Fruit fly (Drosophila melanogaster) whole organism, embryonic: ENCODE results near the gene CG16710.

Source experiments
- Aef1 ChIP-seq: fragments of 200-800 bp; sonication (Bioruptor generic); IDR thresholded peaks from 3 replicates; pipeline ENCODE4 v1.3.6; 2022; ENCODE audit warnings: missing biosample characterization, missing genetic modification characterization
- Awh ChIP-seq: fragments of 200-800 bp; sonication (Bioruptor generic); IDR thresholded peaks from 2 replicates; pipeline ENCODE4, ENCODE4 v1.3.6; 2022; ENCODE audit warnings: missing biosample characterization, missing genetic modification characterization
- B-H2 ChIP-seq: fragments of 200-800 bp; sonication (Bioruptor generic); optimal IDR thresholded peaks from 2 replicates; lab custom pipeline; 2018; ENCODE audit warnings: missing biosample characterization, mild to moderate bottlenecking, missing genetic modification characterization
- CG11560 ChIP-seq: fragments of 200-800 bp; sonication (Bioruptor generic); IDR thresholded peaks from 3 replicates; pipeline ENCODE4 v1.3.6; 2022; ENCODE audit warnings: missing biosample characterization, missing genetic modification characterization
- CG11723 ChIP-seq: fragments of 200-800 bp; sonication (Bioruptor generic); optimal IDR thresholded peaks from 2 replicates; lab custom pipeline; 2017; ENCODE audit warnings: missing biosample characterization, mild to moderate bottlenecking, missing genetic modification characterization
- CG15696 ChIP-seq: fragments of 200-800 bp; sonication (Bioruptor generic); optimal IDR thresholded peaks from 2 replicates; lab custom pipeline; 2019; ENCODE audit warnings: missing biosample characterization, mild to moderate bottlenecking, missing genetic modification characterization, moderate library complexity
- CG17802 ChIP-seq: fragments of 200-800 bp; sonication (Bioruptor generic); optimal IDR thresholded peaks from 2 replicates; lab custom pipeline; 2018; ENCODE audit warnings: missing biosample characterization, mild to moderate bottlenecking, missing genetic modification characterization, moderate library complexity
- CG1792 ChIP-seq: fragments of 200-800 bp; sonication (Bioruptor generic); optimal IDR thresholded peaks from 2 replicates; lab custom pipeline; 2016; ENCODE audit warnings: missing biosample characterization, missing genetic modification characterization
- CG2202 ChIP-seq: fragments of 200-800 bp; sonication (Bioruptor generic); optimal IDR thresholded peaks from 2 replicates; lab custom pipeline; 2018; ENCODE audit warnings: missing biosample characterization, mild to moderate bottlenecking, missing genetic modification characterization
- CG2678 ChIP-seq: fragments of 200-800 bp; sonication (Bioruptor generic); optimal IDR thresholded peaks from 3 replicates; lab custom pipeline; 2019; ENCODE audit warnings: missing biosample characterization, mild to moderate bottlenecking, missing genetic modification characterization, moderate library complexity
- CG33557 ChIP-seq: fragments of 200-800 bp; sonication (Bioruptor generic); optimal IDR thresholded peaks from 2 replicates; lab custom pipeline; 2019; ENCODE audit warnings: missing biosample characterization, mild to moderate bottlenecking, missing genetic modification characterization, moderate library complexity
- CG34224 ChIP-seq: fragments of 200-800 bp; sonication (Bioruptor generic); IDR thresholded peaks from 3 replicates; pipeline ENCODE4 v1.3.6; 2022; ENCODE audit warnings: missing biosample characterization, missing genetic modification characterization; ENCODE audit not compliant: partially characterized antibody
- CG8388 ChIP-seq: fragments of 200-800 bp; sonication (Bioruptor generic); optimal IDR thresholded peaks from 2 replicates; lab custom pipeline; 2019; ENCODE audit warnings: missing biosample characterization, mild to moderate bottlenecking, missing genetic modification characterization, moderate library complexity
- CG9727 ChIP-seq: fragments of 200-800 bp; sonication (Bioruptor generic); optimal IDR thresholded peaks from 3 replicates; lab custom pipeline; 2017; ENCODE audit warnings: missing biosample characterization, mild to moderate bottlenecking, missing genetic modification characterization
- Camta ChIP-seq: fragments of 200-800 bp; sonication (Bioruptor generic); optimal IDR thresholded peaks from 2 replicates; lab custom pipeline; 2016; ENCODE audit warnings: missing biosample characterization, missing genetic modification characterization
- CkIIα-i1 ChIP-seq: fragments of 200-800 bp; sonication (Bioruptor generic); IDR thresholded peaks from 2 replicates; pipeline ENCODE4 v1.3.6; 2022; ENCODE audit warnings: missing biosample characterization, missing genetic modification characterization
- Deaf1 ChIP-seq: fragments of 200-800 bp; optimal IDR thresholded peaks from 3 replicates; lab custom pipeline; 2019; ENCODE audit warnings: missing biosample characterization, mild to moderate bottlenecking, missing genetic modification characterization, moderate library complexity
- Dip2 ChIP-seq: fragments of 200-800 bp; sonication (Bioruptor generic); IDR thresholded peaks from 2 replicates; pipeline ENCODE4 v1.3.6; 2022; ENCODE audit warnings: missing biosample characterization, missing genetic modification characterization
- Gsc ChIP-seq: fragments of 200-800 bp; sonication (Bioruptor generic); IDR thresholded peaks from 2 replicates; pipeline ENCODE4 v1.3.6; 2022; ENCODE audit warnings: missing biosample characterization, missing genetic modification characterization
- H2.0 ChIP-seq: fragments of 200-800 bp; sonication (Bioruptor generic); IDR thresholded peaks from 2 replicates; pipeline ENCODE4 v1.3.6; 2022; ENCODE audit warnings: missing biosample characterization, missing genetic modification characterization
- Hey ChIP-seq: fragments of 200-800 bp; sonication (Bioruptor generic); optimal IDR thresholded peaks from 3 replicates; lab custom pipeline; 2018; ENCODE audit warnings: missing biosample characterization, mild to moderate bottlenecking, missing genetic modification characterization
- HmgZ ChIP-seq: fragments of 200-800 bp; sonication (Bioruptor generic); optimal IDR thresholded peaks from 2 replicates; lab custom pipeline; 2018; ENCODE audit warnings: missing biosample characterization, mild to moderate bottlenecking, missing genetic modification characterization
- Hr39 ChIP-seq: fragments of >200 bp; optimal IDR thresholded peaks from 2 replicates; lab custom pipeline; 2017
- Lpt ChIP-seq: fragments of >200 bp; optimal IDR thresholded peaks from 2 replicates; lab custom pipeline; 2018; ENCODE audit warnings: missing biosample characterization, missing genetic modification characterization
- Mes4 ChIP-seq: fragments of 200-800 bp; sonication (Bioruptor generic); optimal IDR thresholded peaks from 2 replicates; lab custom pipeline; 2016; ENCODE audit warnings: missing biosample characterization, missing genetic modification characterization
- NK7.1 ChIP-seq: fragments of 200-800 bp; sonication (Bioruptor generic); optimal IDR thresholded peaks from 3 replicates; lab custom pipeline; 2016; ENCODE audit warnings: missing biosample characterization, missing genetic modification characterization
- Neu2 ChIP-seq: fragments of 200-800 bp; sonication (Bioruptor generic); optimal IDR thresholded peaks from 3 replicates; lab custom pipeline; 2016; ENCODE audit warnings: missing biosample characterization, missing genetic modification characterization, borderline replicate concordance
- Nf-YB ChIP-seq: fragments of 200-800 bp; sonication (Bioruptor generic); optimal IDR thresholded peaks from 3 replicates; lab custom pipeline; 2019; ENCODE audit warnings: missing biosample characterization, mild to moderate bottlenecking, missing genetic modification characterization, moderate library complexity
- Six4 ChIP-seq: fragments of 200-800 bp; sonication (Bioruptor generic); optimal IDR thresholded peaks from 2 replicates; lab custom pipeline; 2016; ENCODE audit warnings: missing biosample characterization, missing genetic modification characterization
- Taf1 ChIP-seq: fragments of 200-800 bp; sonication (Bioruptor generic); IDR thresholded peaks from 2 replicates; pipeline ENCODE4 v1.3.6; 2022; ENCODE audit warnings: missing biosample characterization, missing genetic modification characterization
- Vsx1 ChIP-seq: fragments of 200-800 bp; sonication (Bioruptor generic); optimal IDR thresholded peaks from 2 replicates; lab custom pipeline; 2017; ENCODE audit warnings: missing biosample characterization, mild to moderate bottlenecking, missing genetic modification characterization, missing genetic modification reagents
- aop ChIP-seq: fragments of 200-800 bp; sonication (Bioruptor generic); IDR thresholded peaks from 2 replicates; pipeline ENCODE4 v1.3.6; 2022; ENCODE audit warnings: missing biosample characterization, missing genetic modification characterization
- btn ChIP-seq: fragments of 200-800 bp; sonication (Bioruptor generic); optimal IDR thresholded peaks from 2 replicates; lab custom pipeline; 2016; ENCODE audit warnings: missing biosample characterization, missing genetic modification characterization
- cg ChIP-seq: fragments of 200-800 bp; sonication (Bioruptor generic); optimal IDR thresholded peaks from 3 replicates; lab custom pipeline; 2019; ENCODE audit warnings: missing biosample characterization, mild to moderate bottlenecking, missing genetic modification characterization, moderate library complexity
- chif ChIP-seq, 2 experiments: fragments of 200-800 bp; sonication (Bioruptor generic); optimal IDR thresholded peaks; 3 replicates each; lab custom pipeline; 2016; ENCODE audit warnings: missing biosample characterization in 2 of 2, missing genetic modification characterization in 2 of 2
- chinmo ChIP-seq: fragments of 200-800 bp; sonication (Bioruptor generic); IDR thresholded peaks from 4 replicates; pipeline ENCODE4 v1.3.6; 2022; ENCODE audit warnings: missing biosample characterization, missing genetic modification characterization; ENCODE audit not compliant: partially characterized antibody
- dan ChIP-seq: fragments of 200-800 bp; sonication (Bioruptor generic); IDR thresholded peaks from 2 replicates; pipeline ENCODE4 v1.3.6; 2022; ENCODE audit warnings: missing biosample characterization, missing genetic modification characterization
- dpn ChIP-seq, 2 experiments: fragments of 200-800 bp; sonication (Bioruptor generic); optimal IDR thresholded peaks; 3 replicates each; lab custom pipeline; 2016; ENCODE audit warnings: missing biosample characterization in 2 of 2, missing genetic modification characterization in 2 of 2
- emc ChIP-seq: fragments of 200-800 bp; sonication (Bioruptor generic); optimal IDR thresholded peaks from 2 replicates; lab custom pipeline; 2016; ENCODE audit warnings: missing biosample characterization, missing genetic modification characterization
- gem ChIP-seq: fragments of 200-800 bp; sonication (Bioruptor generic); optimal IDR thresholded peaks from 2 replicates; lab custom pipeline; 2019; ENCODE audit warnings: missing biosample characterization, mild to moderate bottlenecking, missing genetic modification characterization, moderate library complexity
- gfzf ChIP-seq: fragments of 200-800 bp; sonication (Bioruptor generic); optimal IDR thresholded peaks from 2 replicates; lab custom pipeline; 2016; ENCODE audit warnings: missing biosample characterization, mild to moderate bottlenecking, missing genetic modification characterization, moderate library complexity
- klu ChIP-seq: fragments of 200-800 bp; sonication (Bioruptor generic); IDR thresholded peaks from 2 replicates; pipeline ENCODE4 v1.3.6; 2022; ENCODE audit warnings: missing biosample characterization, missing genetic modification characterization
- pita ChIP-seq: fragments of 200-800 bp; sonication (Bioruptor generic); optimal IDR thresholded peaks from 2 replicates; lab custom pipeline; 2017; ENCODE audit warnings: missing biosample characterization, mild to moderate bottlenecking, missing genetic modification characterization
- salm ChIP-seq: fragments of 200-800 bp; sonication (Bioruptor generic); optimal IDR thresholded peaks from 2 replicates; lab custom pipeline; 2018; ENCODE audit warnings: missing biosample characterization, mild to moderate bottlenecking, missing genetic modification characterization
- sd ChIP-seq: fragments of 200-800 bp; sonication (Bioruptor generic); optimal IDR thresholded peaks from 3 replicates; lab custom pipeline; 2018; ENCODE audit warnings: missing biosample characterization, mild to moderate bottlenecking, missing genetic modification characterization, moderate library complexity
- sim ChIP-seq: fragments of 200-800 bp; sonication (Bioruptor generic); IDR thresholded peaks from 2 replicates; pipeline ENCODE4 v1.3.6; 2022; ENCODE audit warnings: missing biosample characterization, missing genetic modification characterization
- ssp ChIP-seq: fragments of 200-800 bp; sonication (Bioruptor generic); IDR thresholded peaks from 2 replicates; pipeline ENCODE4 v1.3.6; 2022; ENCODE audit warnings: missing biosample characterization, missing genetic modification characterization
- ttk ChIP-seq: fragments of 200-800 bp; sonication (Bioruptor generic); IDR thresholded peaks from 2 replicates; pipeline ENCODE4 v2.1.2; 2022; ENCODE audit warnings: missing biosample characterization, missing genetic modification characterization
- z ChIP-seq: fragments of 200-800 bp; sonication (Bioruptor generic); IDR thresholded peaks from 3 replicates; pipeline ENCODE4 v1.3.6; 2022; ENCODE audit warnings: missing biosample characterization, missing genetic modification characterization

The CG16710 gene

DNA sequence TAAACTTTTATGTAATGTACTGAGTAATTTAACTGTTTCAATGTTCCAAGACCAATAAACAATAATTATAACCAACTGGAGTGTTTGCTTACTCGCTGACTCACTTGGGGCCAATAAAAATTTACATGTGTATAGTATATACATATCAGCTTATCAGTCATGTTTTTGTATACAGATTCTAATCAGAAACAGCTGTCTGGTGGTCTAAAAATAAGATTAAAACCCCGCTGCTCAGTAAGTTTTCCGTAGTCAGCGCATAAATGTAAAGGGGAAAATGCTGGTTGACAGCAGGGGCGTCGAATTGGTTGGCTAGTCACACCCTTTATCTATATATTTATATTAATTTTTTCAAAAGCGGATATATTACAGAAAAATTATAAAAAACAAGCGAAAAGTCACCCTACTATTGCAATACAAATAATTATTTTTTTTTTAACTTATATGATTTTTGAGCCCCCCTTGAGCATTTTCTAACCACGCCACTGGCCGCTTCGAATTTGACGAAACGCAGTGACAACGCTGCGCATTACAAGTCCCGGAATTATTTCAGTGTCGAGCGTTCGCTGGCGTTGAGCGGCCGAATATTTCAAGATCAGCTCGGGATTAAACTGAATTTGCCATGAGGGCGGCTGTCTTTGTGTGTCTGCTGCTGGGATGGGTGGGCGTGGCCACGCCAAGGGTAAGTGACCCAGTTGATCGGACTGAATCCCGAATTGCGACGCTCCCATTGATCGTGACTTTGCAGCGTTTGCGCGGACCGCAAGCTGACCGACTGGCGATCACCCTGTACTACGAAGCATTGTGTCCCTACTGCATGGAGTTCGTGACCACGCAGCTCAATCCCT lies 3.7 kb upstream of the CG16710 start, which contains the start of gene GILT2 (continued):
- TF ChIP-seq CG11723 (GFP tag; lab: Kevin White, UChicago) (peak; percentile 90), CkIIα-i1 (GFP tag; lab: Robert Waterston, UW) (peak; percentile 45; the same call in 1 of the 2 replicates), gfzf (no peak), CG9727 (GFP tag; lab: Kevin White, UChicago) (peak; percentile 94), z (GFP tag; lab: Robert Waterston, UW) (peak; percentile 36; the same call in 1 of the 3 replicates), Deaf1 (tag; lab: Kevin White, UChicago) (peak; percentile 71), Neu2 (no peak), klu (peak; percentile 82), CG17802 (tag; lab: Kevin White, UChicago) (peak; percentile 49), sd (tag; lab: Kevin White, UChicago) (peak; percentile 78), chif (GFP tag; optimal IDR thresholded peaks at IDR 0.05; lab: Kevin White, UChicago) (peak; percentile 35 to 61), Lpt (GFP tag; lab: Kevin White, UChicago) (no peak), H2.0 (GFP tag; lab: Robert Waterston, UW) (peak; percentile 87), cg (GFP tag; lab: Kevin White, UChicago) (no peak), HmgZ (tag; lab: Kevin White, UChicago) (peak; percentile 81), pita (GFP tag; lab: Kevin White, UChicago) (no peak), ttk (GFP tag; lab: Robert Waterston, UW) (peak; percentile 93), Taf1 (GFP tag; lab: Robert Waterston, UW) (peak; percentile 72), Mes4 (peak; percentile 7), sim (GFP tag; lab: Robert Waterston, UW) (peak; percentile 91), Gsc (peak; percentile 63), salm (tag; lab: Kevin White, UChicago) (peak; percentile 78), Aef1 (GFP tag; lab: Robert Waterston, UW) (peak; percentile 90), gem (tag; lab: Kevin White, UChicago) (peak; percentile 94), CG8388 (peak; percentile 89), aop (GFP tag; lab: Robert Waterston, UW) (peak; percentile 55; the same call in 1 of the 2 replicates), Camta (GFP tag; lab: Kevin White, UChicago) (peak; percentile 39), dan (GFP tag; lab: Robert Waterston, UW) (no peak), Vsx1 (GFP tag; lab: Kevin White, UChicago) (peak; percentile 83), NK7.1 (GFP tag; lab: Kevin White, UChicago) (peak; percentile 18), CG11560 (tag; lab: Robert Waterston, UW) (peak; percentile 81), emc (GFP tag; lab: Kevin White, UChicago) (no peak), CG34224 (GFP tag; lab: Robert Waterston, UW) (no peak), CG15696 (tag; lab: Kevin White, UChicago) (peak; percentile 91), CG1792 (GFP tag; lab: Kevin White, UChicago) (peak; percentile 44), Hey (tag; lab: Kevin White, UChicago) (no peak), chinmo (GFP tag; lab: Robert Waterston, UW) (0 out of 4 replicates have a peak, but pooled peaks have one; percentile 39), Six4 (peak; percentile 83), dpn (GFP tag; optimal IDR thresholded peaks at IDR 0.05; lab: Kevin White, UChicago) (peak; percentile 64 to 88), CG2202 (tag; lab: Kevin White, UChicago) (peak; percentile 85), Awh (GFP tag; lab: Robert Waterston, UW) (peak; percentile 91), B-H2 (peak; percentile 87), CG2678 (peak; percentile 96), Dip2 (GFP tag; lab: Robert Waterston, UW) (no peak), Hr39 (lab: Kevin White, UChicago) (no peak), ssp (GFP tag; lab: Robert Waterston, UW) (peak; percentile 81), btn (GFP tag; lab: Kevin White, UChicago) (no peak), Nf-YB (GFP tag; lab: Kevin White, UChicago) (peak; percentile 77), CG33557 (GFP tag; lab: Kevin White, UChicago) (peak; percentile 88)
